Worm (Caenorhabditis elegans): Measurements from ENCODE around the gene clec-199.
A peak's percentile ranks its signal among the peaks of the same experiment; 100 is the strongest.

ce11 chrIV:17328834-17329233 lies 22.9 kb upstream of the clec-199 start, which contains the start of gene ceh-88:
- TF ChIP-seq ztf-11 (tag; optimal IDR thresholded peaks at IDR 0.05) (no peak), mdl-1 (tag; optimal IDR thresholded peaks at IDR 0.05) (no peak), unc-39 (tag; optimal IDR thresholded peaks at IDR 0.05) (no peak), lin-39 (tag; optimal IDR thresholded peaks at IDR 0.05) (no peak), egl-27 (tag; optimal IDR thresholded peaks at IDR 0.05) (no peak), sea-2 (GFP tag; optimal IDR thresholded peaks at IDR 0.05) (peak; percentile 4), nhr-28 (tag; optimal IDR thresholded peaks at IDR 0.05) (no peak)
